Worm (Caenorhabditis elegans) whole organism, early embryonic: ENCODE data around the gene ZK816.1.

ENCODE experiments used
- B0310.2 ChIP-seq: sonication (generic microtip); optimal IDR thresholded peaks from 2 replicates; lab custom pipeline; 2016; ENCODE audit warnings: mild to moderate bottlenecking, missing genetic modification characterization, missing compliant biosample characterization
- aly-1 ChIP-seq: sonication (generic microtip); optimal IDR thresholded peaks from 2 replicates; lab custom pipeline; 2016; ENCODE audit warnings: missing genetic modification characterization, missing compliant biosample characterization
- ama-1 ChIP-seq: fragments of 150-350 bp; optimal IDR thresholded peaks from 2 replicates; lab custom pipeline; 2014
- ceh-13 ChIP-seq: fragments of 200-800 bp; sonication (Bioruptor generic); optimal IDR thresholded peaks from 2 replicates; lab custom pipeline; 2018; ENCODE audit warnings: mild to moderate bottlenecking, missing genetic modification characterization, missing compliant biosample characterization
- ets-7 ChIP-seq: sonication (generic microtip); optimal IDR thresholded peaks from 2 replicates; lab custom pipeline; 2016; ENCODE audit warnings: missing genotype, missing genetic modification characterization, missing compliant biosample characterization
- flt-1 ChIP-seq: fragments of 200-800 bp; sonication (Bioruptor generic); IDR thresholded peaks from 2 replicates; pipeline ENCODE4 v1.3.6; 2022; ENCODE audit warnings: missing genetic modification characterization, missing compliant biosample characterization
- hmbx-1 ChIP-seq: sonication (generic microtip); optimal IDR thresholded peaks from 2 replicates; lab custom pipeline; 2016; ENCODE audit warnings: mild to moderate bottlenecking, missing genetic modification characterization, missing compliant biosample characterization
- hmg-4 ChIP-seq: fragments of 200-800 bp; sonication (Bioruptor generic); optimal IDR thresholded peaks from 2 replicates; lab custom pipeline; 2018; ENCODE audit warnings: mild to moderate bottlenecking, missing genetic modification characterization, missing compliant biosample characterization
- hnd-1 ChIP-seq: sonication (generic microtip); optimal IDR thresholded peaks from 2 replicates; lab custom pipeline; 2016; ENCODE audit warnings: missing genetic modification characterization, missing compliant biosample characterization
- pes-1 ChIP-seq: fragments of 200-800 bp; sonication (Bioruptor generic); IDR thresholded peaks from 2 replicates; pipeline ENCODE4 v1.3.6; 2022; ENCODE audit warnings: missing genetic modification reagents, missing genetic modification characterization, missing compliant biosample characterization
- sea-1 ChIP-seq: fragments of 200-800 bp; sonication (Bioruptor generic); conservative IDR thresholded peaks from 2 replicates; pipeline ENCODE4 v1.3.6; 2022; ENCODE audit warnings: missing genetic modification characterization, missing compliant biosample characterization
- tbx-11 ChIP-seq: fragments of 200-800 bp; sonication (Bioruptor generic); IDR thresholded peaks from 2 replicates; pipeline ENCODE4 v1.3.6; 2022; ENCODE audit warnings: missing genetic modification characterization, missing compliant biosample characterization
- tbx-37 ChIP-seq: fragments of 200-800 bp; sonication (Bioruptor generic); conservative IDR thresholded peaks from 2 replicates; pipeline ENCODE4 v1.3.6; 2022; ENCODE audit warnings: missing genetic modification reagents, missing genetic modification characterization, missing compliant biosample characterization

- TF ChIP-seq ama-1 (lab: Kevin White, UChicago): no peak
- TF ChIP-seq flt-1: no peak
- TF ChIP-seq B0310.2: no peak
- TF ChIP-seq hmg-4 (GFP tag; lab: Kevin White, UChicago): no peak
- no peak for TF ChIP-seq hnd-1 (tag; lab: Kevin White, UChicago)
- no peak for TF ChIP-seq ceh-13
- no peak for TF ChIP-seq hmbx-1 (tag; lab: Kevin White, UChicago)
- no peak for TF ChIP-seq pes-1 (GFP tag; lab: Robert Waterston, UW)
- no peak for TF ChIP-seq ets-7 (tag; lab: Kevin White, UChicago)
- TF ChIP-seq aly-1 (tag; lab: Kevin White, UChicago): no peak
- no peak for TF ChIP-seq tbx-37
- TF ChIP-seq sea-1 (GFP tag; lab: Robert Waterston, UW): no peak
- TF ChIP-seq tbx-11 (GFP tag; lab: Robert Waterston, UW): no peak
Measured at ce11 chrX:3332824-3333223, 18.7 kb upstream of the ZK816.1 start, which contains the start of gene F11D5.1.
